Worm (Caenorhabditis elegans) whole organism, midembryonic: ENCODE results near the gene arl-3.

Experiments used
- T22C8.4 ChIP-seq: fragments of 200-800 bp; sonication (Bioruptor generic); IDR thresholded peaks from 2 replicates; pipeline ENCODE4 v1.3.6; 2022; ENCODE audit warnings: missing genetic modification characterization, missing compliant biosample characterization
- cog-1 ChIP-seq: sonication (generic microtip); optimal IDR thresholded peaks from 2 replicates; lab custom pipeline; 2016; ENCODE audit warnings: missing genetic modification characterization, missing compliant biosample characterization
- flt-1 ChIP-seq: fragments of 200-800 bp; sonication (Bioruptor generic); IDR thresholded peaks from 2 replicates; pipeline ENCODE4 v1.3.6; 2022; ENCODE audit warnings: missing genetic modification characterization, missing compliant biosample characterization
- klf-2 ChIP-seq: fragments of 200-800 bp; sonication (Bioruptor generic); conservative IDR thresholded peaks from 2 replicates; pipeline ENCODE4 v1.3.6; 2022; ENCODE audit warnings: missing genetic modification reagents, missing genetic modification characterization, missing compliant biosample characterization
- med-1 ChIP-seq: sonication (generic microtip); optimal IDR thresholded peaks from 2 replicates; lab custom pipeline; 2017; ENCODE audit warnings: missing genetic modification characterization, mild to moderate bottlenecking, missing compliant biosample characterization, antibody characterized with exemption, missing genetic modification reagents; ENCODE audit not compliant: insufficient read depth
- ref-1 ChIP-seq: fragments of 200-800 bp; sonication (Bioruptor generic); conservative IDR thresholded peaks from 2 replicates; pipeline ENCODE4 v1.3.6; 2022; ENCODE audit warnings: missing genetic modification reagents, missing genetic modification characterization, missing compliant biosample characterization
- tab-1 ChIP-seq: fragments of 200-800 bp; sonication (Bioruptor generic); IDR thresholded peaks from 2 replicates; pipeline ENCODE4 v1.3.6; 2022; ENCODE audit warnings: missing genetic modification characterization, missing compliant biosample characterization
- ztf-23 ChIP-seq: fragments of 200-800 bp; sonication (Bioruptor generic); IDR thresholded peaks from 2 replicates; pipeline ENCODE4 v1.3.6; 2022; ENCODE audit warnings: missing genetic modification reagents, missing genetic modification characterization, missing compliant biosample characterization
- ztf-29 ChIP-seq: fragments of 200-800 bp; sonication (Bioruptor generic); IDR thresholded peaks from 2 replicates; pipeline ENCODE4 v1.3.6; 2022; ENCODE audit warnings: missing genetic modification reagents, missing genetic modification characterization, missing compliant biosample characterization

The arl-3 gene

ce11 chrII:14634042-14634441 lies 27.8 kb downstream of the arl-3 start:
- TF ChIP-seq flt-1 (no peak), ref-1 (GFP tag; lab: Robert Waterston, UW) (no peak), med-1 (no peak), ztf-29 (no peak), ztf-23 (GFP tag; lab: Robert Waterston, UW) (no peak), tab-1 (GFP tag; lab: Robert Waterston, UW) (no peak), T22C8.4 (GFP tag; lab: Robert Waterston, UW) (no peak), klf-2 (GFP tag; lab: Robert Waterston, UW) (no peak), cog-1 (tag; lab: Kevin White, UChicago) (no peak)

ce11 chrII:14635179-14635578 lies 28.9 kb downstream of the arl-3 start:
- TF ChIP-seq ref-1 (GFP tag; lab: Robert Waterston, UW) (peak; percentile 66), ztf-23 (GFP tag; lab: Robert Waterston, UW) (peak; percentile 82), ztf-29 (peak; percentile 82), T22C8.4 (GFP tag; lab: Robert Waterston, UW) (peak; percentile 84), klf-2 (GFP tag; lab: Robert Waterston, UW) (peak; percentile 78; the same call in 1 of the 2 replicates), cog-1 (tag; lab: Kevin White, UChicago) (no peak), med-1 (peak; percentile 3), tab-1 (GFP tag; lab: Robert Waterston, UW) (peak; percentile 89), flt-1 (peak; percentile 84)

- TF ChIP-seq tab-1 (GFP tag; lab: Robert Waterston, UW) (peak; percentile 10; the same call in 1 of the 2 replicates), flt-1 (peak; percentile 75), T22C8.4 (GFP tag; lab: Robert Waterston, UW) (0 out of 2 replicates have a peak, but pooled peaks have one; percentile 26)
These were observed 29.6 kb downstream of the arl-3 start for ce11 chrII:14635895-14636294.

ce11 chrII:14636737-14637136 lies 30.5 kb downstream of the arl-3 start, which contains the start of gene sre-13:
TSS of gene sre-13 (minus strand) at chrII:14636837.
- TF ChIP-seq ztf-23 (GFP tag; lab: Robert Waterston, UW), result no peak

- TF ChIP-seq tab-1 (GFP tag; lab: Robert Waterston, UW) (0 out of 2 replicates have a peak, but pooled peaks have one; percentile 52), flt-1 (peak; percentile 47; the same call in 1 of the 2 replicates)
These were observed 35.1 kb downstream of the arl-3 start for ce11 chrII:14641387-14641786.

ce11 chrII:14643983-14644382 lies 37.7 kb downstream of the arl-3 start, which contains the start of gene atgp-2:
TSS of gene atgp-2 (minus strand) at chrII:14644083.
- no peak for TF ChIP-seq ztf-23 (GFP tag; lab: Robert Waterston, UW)

- TF ChIP-seq med-1, result no peak
- TF ChIP-seq ref-1 (GFP tag; lab: Robert Waterston, UW), result no peak
- TF ChIP-seq klf-2 (GFP tag; lab: Robert Waterston, UW), result no peak
- no peak for TF ChIP-seq ztf-23 (GFP tag; lab: Robert Waterston, UW)
- no peak for TF ChIP-seq flt-1
- TF ChIP-seq tab-1 (GFP tag; lab: Robert Waterston, UW), result no peak
These were observed 38.2 kb downstream of the arl-3 start for ce11 chrII:14644465-14644864.

ce11 chrII:14645290-14645689 lies 39.0 kb downstream of the arl-3 start:
- TF ChIP-seq cog-1 (tag; lab: Kevin White, UChicago), result no peak
- TF ChIP-seq tab-1 (GFP tag; lab: Robert Waterston, UW), result no peak

ce11 chrII:14647550-14647949 lies 41.3 kb downstream of the arl-3 start:
- TF ChIP-seq flt-1, result no peak
- TF ChIP-seq med-1, result no peak
- no peak for TF ChIP-seq tab-1 (GFP tag; lab: Robert Waterston, UW)
- no peak for TF ChIP-seq cog-1 (tag; lab: Kevin White, UChicago)
- no peak for TF ChIP-seq ztf-29
- TF ChIP-seq ref-1 (GFP tag; lab: Robert Waterston, UW), result no peak
